Worm (Caenorhabditis elegans) whole organism, L4 larva: ENCODE data around the gene str-204.

Experiments
- ces-1 ChIP-seq: fragments of 150-350 bp; sonication (generic microtip); optimal IDR thresholded peaks from 4 replicates; lab custom pipeline; 2014; ENCODE audit warnings: missing biosample characterization, missing genetic modification reagents, missing genetic modification characterization
- fos-1 ChIP-seq: fragments of 150-350 bp; optimal IDR thresholded peaks from 2 replicates; lab custom pipeline; 2014; ENCODE audit warnings: missing biosample characterization, missing genetic modification characterization
- hmg-1.1 ChIP-seq: fragments of 200-800 bp; sonication (Bioruptor generic); IDR thresholded peaks from 2 replicates; pipeline ENCODE4 v1.3.6; 2022; ENCODE audit warnings: missing genetic modification reagents, missing genetic modification characterization, missing compliant biosample characterization

- TF ChIP-seq ces-1 (GFP tag; lab: Kevin White, UChicago) = no peak
- TF ChIP-seq fos-1 (tag; lab: Kevin White, UChicago) = no peak
- no peak for TF ChIP-seq hmg-1.1 (GFP tag; lab: Robert Waterston, UW)
Observed at ce11 chrV:7201353-7201752, 41.9 kb downstream of the str-204 start.
